Fruit fly (Drosophila melanogaster): ENCODE measurements around the gene CG15531.
A peak's percentile ranks its signal among the peaks of the same experiment; 100 is the strongest.

Gene CG15531

dm6 chr3R:30189836-30190235, 6.2 kb downstream of the CG15531 start (continued):
- no peak for TF ChIP-seq mld (GFP tag; IDR thresholded peaks at IDR 0.05; ENCODE audit: partially characterized antibody)
- TF ChIP-seq cato (GFP tag; optimal IDR thresholded peaks at IDR 0.05; ENCODE audit: borderline replicate concordance) = peak; percentile 17
- no peak for TF ChIP-seq amos (GFP tag; IDR thresholded peaks at IDR 0.05; ENCODE audit: partially characterized antibody)
- peak; percentile 77; the same call in 2 of the 3 replicates for TF ChIP-seq CG17361 (GFP tag; IDR thresholded peaks at IDR 0.05)
- TF ChIP-seq TFAM (GFP tag; optimal IDR thresholded peaks at IDR 0.05) = no peak
- TF ChIP-seq CG14050 (GFP tag; IDR thresholded peaks at IDR 0.05) = peak; percentile 64
- TF ChIP-seq Trl (optimal IDR thresholded peaks at IDR 0.05) = no peak
- TF ChIP-seq Trl (GFP tag; optimal IDR thresholded peaks at IDR 0.05) = peak; percentile 33
- no peak for TF ChIP-seq HLHmδ (GFP tag; optimal IDR thresholded peaks at IDR 0.05)
- TF ChIP-seq CG8478 (optimal IDR thresholded peaks at IDR 0.05) = no peak
- peak; percentile 11 for TF ChIP-seq CG8944 (GFP tag; optimal IDR thresholded peaks at IDR 0.05)
- peak; percentile 33 for TF ChIP-seq zfh2 (GFP tag; optimal IDR thresholded peaks at IDR 0.05)
- TF ChIP-seq ranshi (GFP tag; IDR thresholded peaks at IDR 0.05) = peak; percentile 86
- TF ChIP-seq CG31224 (GFP tag; IDR thresholded peaks at IDR 0.05) = peak; percentile 68
- TF ChIP-seq tap (tag; optimal IDR thresholded peaks at IDR 0.05) = peak; percentile 78
- TF ChIP-seq danr (GFP tag; IDR thresholded peaks at IDR 0.05) = peak; percentile 70; the same call in 1 of the 2 replicates
- TF ChIP-seq slou (GFP tag; optimal IDR thresholded peaks at IDR 0.05) = peak; percentile 6
- TF ChIP-seq sc (optimal IDR thresholded peaks at IDR 0.05) = no peak
- peak; percentile 21 for TF ChIP-seq sc (GFP tag; optimal IDR thresholded peaks at IDR 0.05)
- peak; percentile 85 for TF ChIP-seq ATbp (GFP tag; optimal IDR thresholded peaks at IDR 0.05)
- peak; percentile 79; the same call in 2 of the 3 replicates for TF ChIP-seq H15 (GFP tag; IDR thresholded peaks at IDR 0.05)
- peak; percentile 40 for TF ChIP-seq crc (GFP tag; optimal IDR thresholded peaks at IDR 0.05)
- TF ChIP-seq CG8765 (GFP tag; IDR thresholded peaks at IDR 0.05) = peak; percentile 30; the same call in 1 of the 2 replicates
- TF ChIP-seq CG11398 (GFP tag; optimal IDR thresholded peaks at IDR 0.05) = no peak
- TF ChIP-seq Antp (GFP tag; optimal IDR thresholded peaks at IDR 0.05) = peak; percentile 51
- no peak for TF ChIP-seq Jarid2 (GFP tag; optimal IDR thresholded peaks at IDR 0.05)
- peak; percentile 83 for TF ChIP-seq CG1603 (tag; optimal IDR thresholded peaks at IDR 0.05)
- TF ChIP-seq CG10209 (GFP tag; optimal IDR thresholded peaks at IDR 0.05) = peak; percentile 64
- peak; percentile 84 for TF ChIP-seq Rfx (GFP tag; IDR thresholded peaks at IDR 0.05)
- no peak for TF ChIP-seq bbx (GFP tag; IDR thresholded peaks at IDR 0.05; ENCODE audit: partially characterized antibody)
- peak; percentile 49 for TF ChIP-seq CG9932 (GFP tag; IDR thresholded peaks at IDR 0.05)
- TF ChIP-seq pita (GFP tag; optimal IDR thresholded peaks at IDR 0.05) = no peak
- peak; percentile 51 for TF ChIP-seq CG1602 (GFP tag; optimal IDR thresholded peaks at IDR 0.05)
- TF ChIP-seq Dip3 (GFP tag; optimal IDR thresholded peaks at IDR 0.05) = peak; percentile 55
- no peak for TF ChIP-seq Mad (GFP tag; optimal IDR thresholded peaks at IDR 0.05)
- peak; percentile 34 for TF ChIP-seq CG4617 (GFP tag; optimal IDR thresholded peaks at IDR 0.05; ENCODE audit: borderline replicate concordance)
- no peak for TF ChIP-seq Lim3 (GFP tag; IDR thresholded peaks at IDR 0.05)
- TF ChIP-seq dan (GFP tag; IDR thresholded peaks at IDR 0.05) = peak; percentile 50; the same call in 1 of the 2 replicates
- no peak for TF ChIP-seq NC2β (GFP tag; optimal IDR thresholded peaks at IDR 0.05)
- TF ChIP-seq btn (GFP tag; optimal IDR thresholded peaks at IDR 0.05) = no peak
- peak; percentile 35; the same call in 1 of the 2 replicates for TF ChIP-seq al (GFP tag; IDR thresholded peaks at IDR 0.05)
- peak; percentile 75; the same call in 2 of the 3 replicates for TF ChIP-seq CG11695 (GFP tag; IDR thresholded peaks at IDR 0.05)
- peak; percentile 62 for TF ChIP-seq CG4328 (GFP tag; optimal IDR thresholded peaks at IDR 0.05)
- TF ChIP-seq nmo (GFP tag; optimal IDR thresholded peaks at IDR 0.05) = peak; percentile 80
- peak; percentile 80 for TF ChIP-seq CG6689 (GFP tag; IDR thresholded peaks at IDR 0.05)
- no peak for TF ChIP-seq CG10321 (GFP tag; IDR thresholded peaks at IDR 0.05)
- peak; percentile 54 for TF ChIP-seq CG12155 (GFP tag; optimal IDR thresholded peaks at IDR 0.05)
- no peak for TF ChIP-seq CG7786 (GFP tag; optimal IDR thresholded peaks at IDR 0.05)
- peak; percentile 71 for TF ChIP-seq Sox100B (GFP tag; optimal IDR thresholded peaks at IDR 0.05)
- no peak for TF ChIP-seq Myb (GFP tag; optimal IDR thresholded peaks at IDR 0.05)
- TF ChIP-seq rib (GFP tag; IDR thresholded peaks at IDR 0.05) = no peak
- peak; percentile 53 for TF ChIP-seq Hr3 (GFP tag; optimal IDR thresholded peaks at IDR 0.05)
- peak; percentile 9 for TF ChIP-seq sd (tag; optimal IDR thresholded peaks at IDR 0.05)

Measured in whole organism, embryonic.